Worm (Caenorhabditis elegans): ENCODE data around the gene ddl-3.

Gene ddl-3

ce11 chrII:14296320-14296719 is 47.9 kb downstream of the ddl-3 start:
- TF ChIP-seq spr-3 (GFP tag; optimal IDR thresholded peaks at IDR 0.05): no peak
- no peak for TF ChIP-seq madf-9 (GFP tag; conservative IDR thresholded peaks at IDR 0.05)
- TF ChIP-seq mep-1 (tag; optimal IDR thresholded peaks at IDR 0.05): peak; percentile 51
- no peak for TF ChIP-seq zfp-3 (GFP tag; conservative IDR thresholded peaks at IDR 0.05)
- 0 out of 2 replicates have a peak, but pooled peaks have one; percentile 14 for TF ChIP-seq hmg-1.1 (GFP tag; IDR thresholded peaks at IDR 0.05)
- peak; percentile 35 for TF ChIP-seq dpl-1 (GFP tag; optimal IDR thresholded peaks at IDR 0.05)
- TF ChIP-seq zfp-2 (tag; optimal IDR thresholded peaks at IDR 0.05): no peak
- no peak for TF ChIP-seq ces-1 (GFP tag; optimal IDR thresholded peaks at IDR 0.05)
- peak; percentile 83 to 98 for TF ChIP-seq mdl-1 (tag; optimal IDR thresholded peaks at IDR 0.05)
- peak; percentile 27 for TF ChIP-seq cey-2 (tag; optimal IDR thresholded peaks at IDR 0.05; ENCODE audit: borderline replicate concordance, insufficient read depth)
- no peak for TF ChIP-seq zag-1 (tag; optimal IDR thresholded peaks at IDR 0.05)
- TF ChIP-seq hif-1 (tag; optimal IDR thresholded peaks at IDR 0.05): peak in 1 of 2 experiments; percentile 85
- TF ChIP-seq hlh-11 (tag; optimal IDR thresholded peaks at IDR 0.05): peak; percentile 83
- no peak for TF ChIP-seq vab-7 (GFP tag; IDR thresholded peaks at IDR 0.05)
- TF ChIP-seq mxl-3 (GFP tag; optimal IDR thresholded peaks at IDR 0.05): peak; percentile 54
- no peak for TF ChIP-seq aly-2 (tag; optimal IDR thresholded peaks at IDR 0.05)
- TF ChIP-seq F44E2.7 (GFP tag; IDR thresholded peaks at IDR 0.05): no peak
- TF ChIP-seq hlh-30 (tag; optimal IDR thresholded peaks at IDR 0.05; ENCODE audit: insufficient read depth): peak; percentile 89
- TF ChIP-seq ceh-44 (GFP tag; IDR thresholded peaks at IDR 0.05): no peak
- TF ChIP-seq rbr-2 (tag; optimal IDR thresholded peaks at IDR 0.05): peak; percentile 9
- no peak for TF ChIP-seq ceh-28 (tag; optimal IDR thresholded peaks at IDR 0.05)
- no peak for TF ChIP-seq mdt-29 (GFP tag; IDR thresholded peaks at IDR 0.05)
- no peak for TF ChIP-seq pha-4 (GFP tag; IDR thresholded peaks at IDR 0.05)
- peak; percentile 74 for TF ChIP-seq pha-4 (tag; optimal IDR thresholded peaks at IDR 0.05)
- peak; percentile 83 for TF ChIP-seq nhr-28 (tag; optimal IDR thresholded peaks at IDR 0.05)
- peak; percentile 77 for TF ChIP-seq nhr-102 (tag; optimal IDR thresholded peaks at IDR 0.05)
- TF ChIP-seq aha-1 (tag): peak; percentile 82
- TF ChIP-seq ztf-11 (tag; optimal IDR thresholded peaks at IDR 0.05): no peak
- no peak for TF ChIP-seq daf-16 (GFP tag; optimal IDR thresholded peaks at IDR 0.05)
- TF ChIP-seq daf-16 (tag; optimal IDR thresholded peaks at IDR 0.05): peak; percentile 100
- no peak for TF ChIP-seq F37D6.2 (tag; optimal IDR thresholded peaks at IDR 0.05)
- TF ChIP-seq dve-1 (tag; optimal IDR thresholded peaks at IDR 0.05; ENCODE audit: insufficient read depth): peak; percentile 92
- TF ChIP-seq ceh-20 (GFP tag; IDR thresholded peaks at IDR 0.05): no peak
- TF ChIP-seq mes-2 (tag; optimal IDR thresholded peaks at IDR 0.05; ENCODE audit: poor library complexity, severe bottlenecking): peak; percentile 52
- TF ChIP-seq snpc-4 (tag; optimal IDR thresholded peaks at IDR 0.05): no peak
- TF ChIP-seq ceh-62 (tag; optimal IDR thresholded peaks at IDR 0.05): no peak
- peak; percentile 82 for TF ChIP-seq nhr-77 (tag; optimal IDR thresholded peaks at IDR 0.05)
- peak; percentile 44 for TF ChIP-seq pqm-1 (tag; optimal IDR thresholded peaks at IDR 0.05)
- no peak for TF ChIP-seq ceh-82 (tag; optimal IDR thresholded peaks at IDR 0.05)
- peak in 1 of 2 experiments; percentile 93 for TF ChIP-seq unc-62 (GFP tag; optimal IDR thresholded peaks at IDR 0.05 in 1 of 2)
- no peak for TF ChIP-seq unc-62 (tag; optimal IDR thresholded peaks at IDR 0.05)
- peak; percentile 50 for TF ChIP-seq nhr-48 (tag; optimal IDR thresholded peaks at IDR 0.05)
- TF ChIP-seq dmd-6 (GFP tag; IDR thresholded peaks at IDR 0.05): peak; percentile 74
- TF ChIP-seq lsy-2 (tag; optimal IDR thresholded peaks at IDR 0.05): peak in 1 of 2 experiments; percentile 68
- no peak for TF ChIP-seq arid-1 (GFP tag; conservative IDR thresholded peaks at IDR 0.05)
- TF ChIP-seq egl-27 (tag; optimal IDR thresholded peaks at IDR 0.05): no peak

Measured in whole organism, L4 larva.